Worm (Caenorhabditis elegans) whole organism, mixed stage, embryonic: Measurements from ENCODE around the gene rmif-2.

Experiments used
- bed-3 ChIP-seq: fragments of 200-800 bp; sonication (Bioruptor generic); optimal IDR thresholded peaks from 3 replicates; lab custom pipeline; 2018; ENCODE audit warnings: mild to moderate bottlenecking, missing genetic modification characterization, moderate library complexity, missing compliant biosample characterization
- drap-1 ChIP-seq: fragments of 200-800 bp; sonication (Bioruptor generic); optimal IDR thresholded peaks from 3 replicates; lab custom pipeline; 2018; ENCODE audit warnings: mild to moderate bottlenecking, missing genetic modification characterization, missing compliant biosample characterization
- elt-1 ChIP-seq: sonication (generic microtip); optimal IDR thresholded peaks from 2 replicates; lab custom pipeline; 2017; ENCODE audit warnings: missing genetic modification characterization, mild to moderate bottlenecking, missing compliant biosample characterization, antibody characterized with exemption, moderate library complexity, borderline replicate concordance; ENCODE audit not compliant: insufficient read depth
- ham-2 ChIP-seq: fragments of 200-800 bp; sonication (Bioruptor generic); optimal IDR thresholded peaks from 2 replicates; lab custom pipeline; 2018; ENCODE audit warnings: mild to moderate bottlenecking, missing genetic modification characterization, missing compliant biosample characterization
- lin-13 ChIP-seq: fragments of 150-350 bp; optimal IDR thresholded peaks from 2 replicates; lab custom pipeline; 2014; ENCODE audit warnings: missing biosample characterization, missing genetic modification characterization
- lsy-2 ChIP-seq: fragments of 150-350 bp; optimal IDR thresholded peaks from 2 replicates; lab custom pipeline; 2014; ENCODE audit warnings: missing biosample characterization, missing genetic modification characterization
- nhr-12 ChIP-seq: fragments of 150-350 bp; optimal IDR thresholded peaks from 2 replicates; lab custom pipeline; 2014; ENCODE audit warnings: missing biosample characterization, missing genetic modification characterization
- nhr-237 ChIP-seq: fragments of 150-350 bp; optimal IDR thresholded peaks from 2 replicates; lab custom pipeline; 2014; ENCODE audit warnings: missing biosample characterization, missing genetic modification characterization
- snpc-4 ChIP-seq: fragments of 150-350 bp; optimal IDR thresholded peaks from 2 replicates; lab custom pipeline; 2014; ENCODE audit warnings: missing biosample characterization, missing genetic modification characterization
- sptf-1 ChIP-seq: sonication (generic microtip); optimal IDR thresholded peaks from 2 replicates; lab custom pipeline; 2017; ENCODE audit warnings: mild to moderate bottlenecking, missing genetic modification characterization, moderate library complexity, missing compliant biosample characterization
- unc-39 ChIP-seq: fragments of 150-350 bp; optimal IDR thresholded peaks from 2 replicates; lab custom pipeline; 2014; ENCODE audit warnings: missing biosample characterization, missing genetic modification characterization
- unc-62 ChIP-seq: fragments of 150-350 bp; optimal IDR thresholded peaks from 2 replicates; lab custom pipeline; 2014; ENCODE audit warnings: missing biosample characterization, missing genetic modification reagents, missing genetic modification characterization
- ztf-11 ChIP-seq: fragments of 150-350 bp; optimal IDR thresholded peaks from 2 replicates; lab custom pipeline; 2014; ENCODE audit warnings: missing biosample characterization, missing genetic modification characterization

DNA sequence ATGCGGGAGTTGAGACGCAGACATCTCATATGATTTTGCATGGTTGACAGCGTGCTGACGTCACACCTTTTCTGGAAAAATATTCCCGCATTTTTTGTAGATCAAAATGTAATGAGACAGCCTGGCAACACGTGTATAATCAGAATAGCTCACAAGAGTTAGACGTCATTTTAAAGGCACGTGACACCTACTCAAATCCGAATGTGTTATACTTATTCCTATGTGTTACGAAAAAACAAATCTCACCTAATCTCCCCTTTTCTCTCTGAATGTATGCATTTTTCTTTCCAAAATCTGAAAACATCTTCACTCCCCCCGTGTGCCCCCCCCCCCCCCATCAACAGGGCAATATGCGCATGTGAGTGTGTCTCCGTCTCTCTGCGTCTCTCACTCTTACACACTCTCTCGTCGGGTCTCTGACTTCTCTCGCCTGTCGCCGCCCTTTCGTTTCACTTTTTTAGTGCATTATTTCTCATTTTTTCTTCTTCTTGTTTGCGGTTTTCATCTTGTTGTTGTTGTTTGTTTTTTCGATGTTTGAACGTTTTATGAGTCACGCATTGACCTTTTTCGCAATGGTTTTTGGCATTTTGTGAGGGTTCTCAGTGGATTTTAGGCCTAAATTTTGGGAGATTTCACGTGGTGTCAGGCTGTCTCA is 14.0 kb upstream of the rmif-2 start:
- no peak for TF ChIP-seq ham-2 (GFP tag; lab: Kevin White, UChicago)
- no peak for TF ChIP-seq lin-13
- no peak for TF ChIP-seq bed-3 (GFP tag; lab: Kevin White, UChicago)
- peak; percentile 3 for TF ChIP-seq unc-62 (GFP tag; lab: Kevin White, UChicago)
- TF ChIP-seq nhr-12 = no peak
- no peak for TF ChIP-seq drap-1
- TF ChIP-seq elt-1 (tag; lab: Kevin White, UChicago) = no peak
- TF ChIP-seq ztf-11 (tag; lab: Kevin White, UChicago) = no peak
- TF ChIP-seq sptf-1 = peak; percentile 43
- no peak for TF ChIP-seq lsy-2 (tag; lab: Kevin White, UChicago)
- TF ChIP-seq nhr-237 = no peak
- TF ChIP-seq unc-39 (tag; lab: Kevin White, UChicago) = no peak
- no peak for TF ChIP-seq snpc-4 (tag; lab: Kevin White, UChicago)
